Worm (Caenorhabditis elegans): Measurements from ENCODE around the gene ttc-17.

The ttc-17 gene

ce11 chrV:9005243-9005642 lies 48.4 kb downstream of the ttc-17 start, which contains the start of gene srx-3:
srx-3 (plus strand) TSS chrV:9005543.
- TF ChIP-seq gmeb-1 (tag; optimal IDR thresholded peaks at IDR 0.05) (no peak), ama-1 (optimal IDR thresholded peaks at IDR 0.05) (no peak), nhr-77 (tag; optimal IDR thresholded peaks at IDR 0.05) (no peak), nhr-237 (tag; optimal IDR thresholded peaks at IDR 0.05) (no peak), mbf-1 (tag; optimal IDR thresholded peaks at IDR 0.05) (no peak), C34F6.9 (tag; optimal IDR thresholded peaks at IDR 0.05) (no peak)

ce11 chrV:9009175-9009574 lies 52.3 kb downstream of the ttc-17 start, which contains the start of gene srx-2:
srx-2 (plus strand) TSS chrV:9009475.
- TF ChIP-seq sma-3 (GFP tag; optimal IDR thresholded peaks at IDR 0.05) (no peak), snpc-4 (tag; optimal IDR thresholded peaks at IDR 0.05) (no peak), nhr-21 (tag; optimal IDR thresholded peaks at IDR 0.05) (no peak), aly-2 (tag; optimal IDR thresholded peaks at IDR 0.05) (no peak), nhr-77 (tag; optimal IDR thresholded peaks at IDR 0.05) (no peak), Y55F3AM.14 (GFP tag; optimal IDR thresholded peaks at IDR 0.05) (no peak), nhr-11 (tag; optimal IDR thresholded peaks at IDR 0.05) (no peak), F13H6.1 (tag; optimal IDR thresholded peaks at IDR 0.05) (no peak)

All from whole organism, L2 larva.